Fruit fly (Drosophila melanogaster): Measurements from ENCODE around the gene wnd.

Gene wnd

dm6 chr3L:19590422-19590821 is 45.2 kb downstream of the wnd start, which contains the start of gene CG14100 (continued):
- TF ChIP-seq CG3163 (GFP tag; optimal IDR thresholded peaks at IDR 0.05) (peak; percentile 99), Ssrp (tag; optimal IDR thresholded peaks at IDR 0.05) (peak; percentile 100), btn (GFP tag; optimal IDR thresholded peaks at IDR 0.05) (peak; percentile 100), CG8765 (GFP tag; IDR thresholded peaks at IDR 0.05) (peak; percentile 100), CG2116 (GFP tag; optimal IDR thresholded peaks at IDR 0.05) (peak; percentile 95), fd96Cb (tag; optimal IDR thresholded peaks at IDR 0.05) (peak; percentile 100), emc (GFP tag; optimal IDR thresholded peaks at IDR 0.05) (peak; percentile 100), schlank (tag; optimal IDR thresholded peaks at IDR 0.05) (peak; percentile 100), NC2α (GFP tag; optimal IDR thresholded peaks at IDR 0.05) (peak; percentile 100), CG17328 (GFP tag; IDR thresholded peaks at IDR 0.05) (peak; percentile 100), CG9437 (GFP tag; optimal IDR thresholded peaks at IDR 0.05) (peak; percentile 98), ERR (GFP tag; optimal IDR thresholded peaks at IDR 0.05) (peak; percentile 100), TFAM (GFP tag; optimal IDR thresholded peaks at IDR 0.05) (peak; percentile 98), oc (tag; optimal IDR thresholded peaks at IDR 0.05) (peak; percentile 100), inv (GFP tag; IDR thresholded peaks at IDR 0.05; ENCODE audit: partially characterized antibody) (peak; percentile 39; the same call in 1 of the 2 replicates), CG1602 (GFP tag; optimal IDR thresholded peaks at IDR 0.05) (peak; percentile 100), dpn (GFP tag; optimal IDR thresholded peaks at IDR 0.05) (peak; percentile 100), Camta (GFP tag; optimal IDR thresholded peaks at IDR 0.05) (peak; percentile 100), CG11398 (GFP tag; optimal IDR thresholded peaks at IDR 0.05) (peak; percentile 100), disco-r (GFP tag; optimal IDR thresholded peaks at IDR 0.05) (peak; percentile 100), CG4328 (GFP tag; optimal IDR thresholded peaks at IDR 0.05) (peak; percentile 100), CG10147 (GFP tag; optimal IDR thresholded peaks at IDR 0.05) (peak; percentile 100), CG8944 (GFP tag; optimal IDR thresholded peaks at IDR 0.05) (peak; percentile 100), slbo (GFP tag; IDR thresholded peaks at IDR 0.05) (peak; percentile 100), ham (GFP tag; IDR thresholded peaks at IDR 0.05) (peak; percentile 100), Tbp (GFP tag; optimal IDR thresholded peaks at IDR 0.05) (no peak), Dek (tag; optimal IDR thresholded peaks at IDR 0.05) (peak; percentile 100), CG6254 (GFP tag; optimal IDR thresholded peaks at IDR 0.05) (peak; percentile 99), Mad (GFP tag; optimal IDR thresholded peaks at IDR 0.05) (peak; percentile 100), peb (GFP tag; IDR thresholded peaks at IDR 0.05) (peak; percentile 100), aop (GFP tag; IDR thresholded peaks at IDR 0.05) (peak; percentile 100), vvl (GFP tag; IDR thresholded peaks at IDR 0.05) (peak; percentile 100), CG13296 (GFP tag; optimal IDR thresholded peaks at IDR 0.05) (peak; percentile 100), Oaz (GFP tag; IDR thresholded peaks at IDR 0.05) (peak; percentile 100), Usf (GFP tag; optimal IDR thresholded peaks at IDR 0.05) (peak; percentile 100), CG3726 (GFP tag; IDR thresholded peaks at IDR 0.05) (peak; percentile 100), CG2129 (GFP tag; IDR thresholded peaks at IDR 0.05; ENCODE audit: partially characterized antibody) (no peak), h (optimal IDR thresholded peaks at IDR 0.05) (no peak), Ptx1 (GFP tag; IDR thresholded peaks at IDR 0.05) (peak; percentile 100), CG8290 (GFP tag; optimal IDR thresholded peaks at IDR 0.05) (peak; percentile 100), CG8290 (tag; optimal IDR thresholded peaks at IDR 0.05) (peak; percentile 100), Hmr (GFP tag; optimal IDR thresholded peaks at IDR 0.05) (peak; percentile 100), bigmax (GFP tag; optimal IDR thresholded peaks at IDR 0.05) (peak; percentile 95), Hmx (GFP tag; optimal IDR thresholded peaks at IDR 0.05) (peak; percentile 99), Nf-YB (GFP tag; optimal IDR thresholded peaks at IDR 0.05) (peak; percentile 94), CG10431 (GFP tag; optimal IDR thresholded peaks at IDR 0.05) (peak; percentile 99), tap (tag; optimal IDR thresholded peaks at IDR 0.05) (peak; percentile 100), CG15479 (GFP tag; optimal IDR thresholded peaks at IDR 0.05) (peak; percentile 94), ara (GFP tag; IDR thresholded peaks at IDR 0.05) (peak; percentile 100), fd64A (GFP tag; optimal IDR thresholded peaks at IDR 0.05) (peak; percentile 100), CG12071 (GFP tag; optimal IDR thresholded peaks at IDR 0.05) (peak; percentile 100), YL-1 (GFP tag; optimal IDR thresholded peaks at IDR 0.05) (peak; percentile 100)

Data from whole organism, embryonic.